Fruit fly (Drosophila melanogaster): ENCODE measurements around the gene CG7115.

The CG7115 gene

DNA sequence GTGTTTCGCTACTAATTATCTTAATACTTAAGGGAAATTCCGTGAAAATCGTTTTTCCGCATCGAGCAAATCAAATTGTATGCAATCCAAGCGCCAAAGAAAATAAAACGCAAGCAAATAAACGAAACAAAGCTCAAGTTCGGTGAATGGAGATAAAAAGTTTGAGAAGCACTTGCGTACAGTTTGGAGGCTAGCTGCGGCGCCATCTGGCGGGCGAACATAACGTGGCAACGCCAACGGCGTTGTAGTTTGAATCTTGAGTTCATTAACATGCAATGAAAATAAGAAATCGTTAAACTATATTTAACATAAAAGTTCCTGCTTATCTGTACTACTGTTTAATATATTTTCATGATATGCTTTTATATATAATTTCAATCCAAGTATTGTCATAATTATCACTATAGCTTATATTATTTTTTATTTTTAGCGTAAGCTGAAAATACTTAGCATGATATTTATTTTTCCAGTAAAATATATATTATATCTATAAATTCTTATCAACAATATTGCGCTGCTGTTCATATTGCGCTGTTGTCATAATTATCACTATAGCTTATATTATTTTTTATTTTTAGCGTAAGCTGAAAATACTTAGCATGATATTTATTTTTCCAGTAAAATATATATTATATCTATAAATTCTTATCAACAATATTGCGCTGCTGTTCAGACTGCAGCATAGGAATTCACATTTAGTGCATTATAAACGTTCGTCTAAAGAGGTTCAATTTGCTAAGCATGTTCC lies 35.6 kb downstream of the CG7115 start, which contains the start of gene lectin-28C (continued):
- TF ChIP-seq Bgb (GFP tag; IDR thresholded peaks at IDR 0.05; ENCODE audit: partially characterized antibody): peak; percentile 71
- TF ChIP-seq nmo (GFP tag; optimal IDR thresholded peaks at IDR 0.05): peak; percentile 26
- peak; percentile 61 for TF ChIP-seq amos (GFP tag; IDR thresholded peaks at IDR 0.05; ENCODE audit: partially characterized antibody)
- TF ChIP-seq E2f2 (GFP tag; IDR thresholded peaks at IDR 0.05): peak; percentile 68
- peak; percentile 95 for TF ChIP-seq CTCF (GFP tag; optimal IDR thresholded peaks at IDR 0.05)
- TF ChIP-seq onecut (GFP tag; IDR thresholded peaks at IDR 0.05): peak; percentile 9; the same call in 1 of the 2 replicates
- peak; percentile 44 for TF ChIP-seq CG11504 (tag; optimal IDR thresholded peaks at IDR 0.05)
- TF ChIP-seq CG6654 (GFP tag; optimal IDR thresholded peaks at IDR 0.05): peak; percentile 100
- TF ChIP-seq HLH3B (GFP tag; IDR thresholded peaks at IDR 0.05): peak; percentile 15; the same call in 1 of the 2 replicates
- TF ChIP-seq Gug (GFP tag; IDR thresholded peaks at IDR 0.05): peak; percentile 44; the same call in 1 of the 4 replicates
- peak; percentile 99 for TF ChIP-seq CG2199 (GFP tag; IDR thresholded peaks at IDR 0.05)
- TF ChIP-seq ssp (GFP tag; IDR thresholded peaks at IDR 0.05): 0 out of 2 replicates have a peak, but pooled peaks have one; percentile 7
- TF ChIP-seq CG2712 (tag; optimal IDR thresholded peaks at IDR 0.05): peak; percentile 11
- peak; percentile 22; the same call in 1 of the 4 replicates for TF ChIP-seq Dll (GFP tag; IDR thresholded peaks at IDR 0.05; ENCODE audit: partially characterized antibody)
- peak; percentile 60; the same call in 1 of the 3 replicates for TF ChIP-seq CG11456 (GFP tag; IDR thresholded peaks at IDR 0.05)
- TF ChIP-seq H2.0 (GFP tag; IDR thresholded peaks at IDR 0.05): 0 out of 2 replicates have a peak, but pooled peaks have one; percentile 14
- TF ChIP-seq slbo (GFP tag; IDR thresholded peaks at IDR 0.05): 0 out of 2 replicates have a peak, but pooled peaks have one; percentile 32
- peak; percentile 87 for TF ChIP-seq Abd-B (GFP tag; optimal IDR thresholded peaks at IDR 0.05)
- peak; percentile 10 for TF ChIP-seq CG17829 (tag; optimal IDR thresholded peaks at IDR 0.05)
- TF ChIP-seq CG7839 (tag; optimal IDR thresholded peaks at IDR 0.05): peak; percentile 30
- peak; percentile 36 for TF ChIP-seq Ets97D (GFP tag; optimal IDR thresholded peaks at IDR 0.05)
- TF ChIP-seq Awh (GFP tag; IDR thresholded peaks at IDR 0.05): 0 out of 2 replicates have a peak, but pooled peaks have one; percentile 10
- peak; percentile 58 for TF ChIP-seq Dp (GFP tag; optimal IDR thresholded peaks at IDR 0.05)
- peak; percentile 47; the same call in 2 of the 3 replicates for TF ChIP-seq knrl (GFP tag; IDR thresholded peaks at IDR 0.05; ENCODE audit: partially characterized antibody)
- peak; percentile 1 for TF ChIP-seq grau (tag; optimal IDR thresholded peaks at IDR 0.05)
- peak; percentile 93 for TF ChIP-seq Ets65A (GFP tag)
- TF ChIP-seq Xbp1 (GFP tag; optimal IDR thresholded peaks at IDR 0.05): peak; percentile 13
- TF ChIP-seq CG13894 (tag; optimal IDR thresholded peaks at IDR 0.05): peak; percentile 1
- TF ChIP-seq Scr (GFP tag; IDR thresholded peaks at IDR 0.05; ENCODE audit: partially characterized antibody): 0 out of 2 replicates have a peak, but pooled peaks have one; percentile 12
- peak; percentile 27 for TF ChIP-seq CG3163 (GFP tag; optimal IDR thresholded peaks at IDR 0.05)
- TF ChIP-seq CG3847 (GFP tag; IDR thresholded peaks at IDR 0.05): peak; percentile 56
- TF ChIP-seq Med (GFP tag): peak; percentile 70
- TF ChIP-seq ind (GFP tag; optimal IDR thresholded peaks at IDR 0.05): peak; percentile 22
- peak; percentile 32; the same call in 1 of the 2 replicates for TF ChIP-seq tna (GFP tag; IDR thresholded peaks at IDR 0.05; ENCODE audit: partially characterized antibody)

DNA sequence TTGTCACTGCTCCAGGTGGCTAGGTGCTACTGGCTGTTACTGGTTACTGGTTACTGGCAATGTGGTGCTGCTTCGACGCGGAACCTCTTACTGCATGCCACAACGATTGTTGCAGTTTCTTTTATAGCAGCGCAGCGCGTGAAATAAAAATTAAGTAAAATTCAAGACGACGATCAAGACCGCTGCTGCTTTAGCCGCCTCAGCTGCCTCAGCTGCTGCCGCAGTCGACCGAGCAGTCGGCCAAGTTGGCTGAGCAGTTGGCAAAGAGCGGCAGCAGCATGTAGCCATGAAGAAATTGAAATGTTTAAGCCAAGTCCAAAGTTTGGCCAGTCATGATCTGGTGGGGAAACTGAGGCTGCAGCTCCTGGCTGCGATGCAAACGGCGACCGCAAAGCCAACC lies 39.8 kb downstream of the CG7115 start, which contains the start of gene TwdlE:
TwdlE (minus strand) TSS at position 101 of the 400 bp plus-strand sequence.
- TF ChIP-seq Ravus (GFP tag; IDR thresholded peaks at IDR 0.05) (no peak), CG10274 (GFP tag; optimal IDR thresholded peaks at IDR 0.05) (no peak), dpn (GFP tag; optimal IDR thresholded peaks at IDR 0.05) (no peak), ranshi (GFP tag; IDR thresholded peaks at IDR 0.05) (no peak), crp (GFP tag; optimal IDR thresholded peaks at IDR 0.05) (no peak), CG7987 (GFP tag; optimal IDR thresholded peaks at IDR 0.05) (no peak), CG13894 (tag; optimal IDR thresholded peaks at IDR 0.05) (no peak), Kr (GFP tag; optimal IDR thresholded peaks at IDR 0.05) (no peak), CG11560 (tag; IDR thresholded peaks at IDR 0.05) (no peak), Sry-β (GFP tag; optimal IDR thresholded peaks at IDR 0.05) (no peak), CG7928 (GFP tag; optimal IDR thresholded peaks at IDR 0.05) (no peak), CG14441 (GFP tag; IDR thresholded peaks at IDR 0.05) (no peak), CG31388 (GFP tag; optimal IDR thresholded peaks at IDR 0.05) (no peak), CG10654 (GFP tag; optimal IDR thresholded peaks at IDR 0.05) (no peak), E2f2 (GFP tag; IDR thresholded peaks at IDR 0.05) (no peak), peb (GFP tag; IDR thresholded peaks at IDR 0.05) (no peak), gcm2 (GFP tag; optimal IDR thresholded peaks at IDR 0.05) (no peak), MESR4 (GFP tag; optimal IDR thresholded peaks at IDR 0.05) (no peak)
